Fruit fly (Drosophila melanogaster) whole organism: ENCODE data around the gene Tgs1.

Experiments
- CG8478 ChIP-seq: fragments of >200 bp; optimal IDR thresholded peaks from 2 replicates; lab custom pipeline; 2018; ENCODE audit warnings: inconsistent platforms
- Dll ChIP-seq: fragments of >200 bp; optimal IDR thresholded peaks from 2 replicates; lab custom pipeline; 2017
- EcR ChIP-seq, 2 experiments: fragments of >200 bp; optimal IDR thresholded peaks; 2 replicates each; lab custom pipeline; 2017; ENCODE audit warnings: missing biosample characterization in 2 of 2, missing genetic modification characterization in 2 of 2, missing genetic modification reagents in 2 of 2
- pan ChIP-seq: fragments of >200 bp; optimal IDR thresholded peaks from 2 replicates; lab custom pipeline; 2017
- psq ChIP-seq: fragments of >200 bp; optimal IDR thresholded peaks from 2 replicates; lab custom pipeline; 2017
- usp ChIP-seq: fragments of >200 bp; optimal IDR thresholded peaks from 2 replicates; lab custom pipeline; 2017; ENCODE audit warnings: missing biosample characterization, missing genetic modification characterization, mixed read lengths

Gene Tgs1

dm6 chr3R:18251876-18252275, 3.5 kb upstream of the Tgs1 start:
- TF ChIP-seq psq (lab: Kevin White, UChicago), result no peak
- no peak for TF ChIP-seq usp (GFP tag; lab: Kevin White, UChicago)
- no peak for TF ChIP-seq Dll (lab: Kevin White, UChicago)
- TF ChIP-seq pan (lab: Kevin White, UChicago), result no peak
- no peak for TF ChIP-seq CG8478
- no peak for TF ChIP-seq EcR (GFP tag; optimal IDR thresholded peaks at IDR 0.05; lab: Kevin White, UChicago)

- TF ChIP-seq pan (lab: Kevin White, UChicago) (no peak), CG8478 (no peak), usp (GFP tag; lab: Kevin White, UChicago) (no peak), Dll (lab: Kevin White, UChicago) (no peak), EcR (GFP tag; optimal IDR thresholded peaks at IDR 0.05; lab: Kevin White, UChicago) (no peak), psq (lab: Kevin White, UChicago) (no peak)
Observed at dm6 chr3R:18252578-18252977, 2.8 kb upstream of the Tgs1 start, which contains the start of gene CG12320. TSS of gene CG12320 (minus strand) at chr3R:18252734.

dm6 chr3R:18260016-18260415, 4.7 kb downstream of the Tgs1 start:
- TF ChIP-seq Dll (lab: Kevin White, UChicago) (no peak), EcR (GFP tag; optimal IDR thresholded peaks at IDR 0.05; lab: Kevin White, UChicago) (no peak), psq (lab: Kevin White, UChicago) (no peak), pan (lab: Kevin White, UChicago) (no peak), CG8478 (no peak), usp (GFP tag; lab: Kevin White, UChicago) (no peak)

dm6 chr3R:18261602-18262001, 6.3 kb downstream of the Tgs1 start:
- TF ChIP-seq CG8478 (no peak), Dll (lab: Kevin White, UChicago) (no peak), usp (GFP tag; lab: Kevin White, UChicago) (no peak), psq (lab: Kevin White, UChicago) (no peak), pan (lab: Kevin White, UChicago) (no peak), EcR (GFP tag; optimal IDR thresholded peaks at IDR 0.05; lab: Kevin White, UChicago) (no peak)

dm6 chr3R:18265275-18265674, 9.9 kb downstream of the Tgs1 start:
- TF ChIP-seq Dll (lab: Kevin White, UChicago) (no peak), pan (lab: Kevin White, UChicago) (no peak), EcR (GFP tag; optimal IDR thresholded peaks at IDR 0.05; lab: Kevin White, UChicago) (no peak), CG8478 (no peak), usp (GFP tag; lab: Kevin White, UChicago) (no peak), psq (lab: Kevin White, UChicago) (no peak)

- no peak for TF ChIP-seq psq (lab: Kevin White, UChicago)
Observed at dm6 chr3R:18266665-18267064, 11.3 kb downstream of the Tgs1 start.

dm6 chr3R:18267489-18267888, 12.2 kb downstream of the Tgs1 start, which contains the start of gene CG18599:
TSS of gene CG18599 (plus strand) at chr3R:18267789.
- TF ChIP-seq EcR (GFP tag; optimal IDR thresholded peaks at IDR 0.05; lab: Kevin White, UChicago) (no peak), CG8478 (no peak), pan (lab: Kevin White, UChicago) (no peak)

- TF ChIP-seq EcR (GFP tag; optimal IDR thresholded peaks at IDR 0.05; lab: Kevin White, UChicago) (no peak), CG8478 (no peak), pan (lab: Kevin White, UChicago) (no peak), Dll (lab: Kevin White, UChicago) (no peak), usp (GFP tag; lab: Kevin White, UChicago) (no peak), psq (lab: Kevin White, UChicago) (no peak)
Observed at dm6 chr3R:18269744-18270348, 14.5 kb downstream of the Tgs1 start.

- TF ChIP-seq usp (GFP tag; lab: Kevin White, UChicago) (no peak), psq (lab: Kevin White, UChicago) (no peak), pan (lab: Kevin White, UChicago) (no peak), EcR (GFP tag; optimal IDR thresholded peaks at IDR 0.05; lab: Kevin White, UChicago) (no peak), CG8478 (no peak)
Observed at dm6 chr3R:18274328-18275098, 19.2 kb downstream of the Tgs1 start, which contains the start of the genes Vps39 and eIF1A. TSS of gene Vps39 (minus strand) at chr3R:18274446. TSS of gene eIF1A (plus strand) at chr3R:18274665.

- TF ChIP-seq EcR (GFP tag; optimal IDR thresholded peaks at IDR 0.05; lab: Kevin White, UChicago) (no peak), pan (lab: Kevin White, UChicago) (no peak), Dll (lab: Kevin White, UChicago) (no peak), CG8478 (no peak), usp (GFP tag; lab: Kevin White, UChicago) (no peak), psq (lab: Kevin White, UChicago) (no peak)
Observed at dm6 chr3R:18275113-18275782, 19.9 kb downstream of the Tgs1 start.

- TF ChIP-seq psq (lab: Kevin White, UChicago) (no peak), EcR (GFP tag; optimal IDR thresholded peaks at IDR 0.05; lab: Kevin White, UChicago) (no peak), CG8478 (no peak), Dll (lab: Kevin White, UChicago) (no peak), usp (GFP tag; lab: Kevin White, UChicago) (no peak), pan (lab: Kevin White, UChicago) (no peak)
Observed at dm6 chr3R:18276688-18277087, 21.4 kb downstream of the Tgs1 start.
